Fruit fly (Drosophila melanogaster) S2 (cell line): Measurements from ENCODE around the gene sqd.

Experiments
- CG8478 ChIP-seq: fragments of >200 bp; optimal IDR thresholded peaks from 2 replicates; lab custom pipeline; 2018
- CTCF ChIP-seq, 2 experiments: fragments of >200 bp; optimal IDR thresholded peaks; 2 replicates each; lab custom pipeline; 2018

sqd gene

DNA sequence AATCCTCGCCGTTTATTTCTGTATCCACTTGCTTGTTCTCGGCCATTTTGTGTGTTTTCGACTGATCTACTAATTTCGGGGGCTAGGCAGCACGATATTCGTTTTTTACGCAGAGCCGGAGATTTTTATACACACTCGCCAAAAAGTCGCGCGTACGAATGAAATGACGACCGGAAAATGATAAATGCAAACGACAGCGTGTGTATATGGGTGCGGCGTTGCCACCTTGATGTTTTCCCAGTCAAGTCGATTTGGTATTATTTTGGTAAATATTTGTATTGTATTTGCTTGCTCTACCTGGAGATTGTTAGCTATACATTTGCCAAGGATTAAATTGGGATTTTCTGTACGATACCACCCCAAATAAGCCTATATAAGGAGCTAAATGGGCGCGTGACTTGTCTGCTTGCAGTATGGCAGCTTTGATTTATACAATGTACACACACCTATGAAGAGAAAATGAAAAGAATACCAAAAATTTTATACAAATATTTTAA is at the start of gene sqd:
Gene sqd, minus strand, starts transcription at position 431 of the 497 bp plus-strand sequence.
- no peak for TF ChIP-seq CTCF (optimal IDR thresholded peaks at IDR 0.05; lab: Kevin White, UChicago)
- no peak for TF ChIP-seq CG8478

DNA sequence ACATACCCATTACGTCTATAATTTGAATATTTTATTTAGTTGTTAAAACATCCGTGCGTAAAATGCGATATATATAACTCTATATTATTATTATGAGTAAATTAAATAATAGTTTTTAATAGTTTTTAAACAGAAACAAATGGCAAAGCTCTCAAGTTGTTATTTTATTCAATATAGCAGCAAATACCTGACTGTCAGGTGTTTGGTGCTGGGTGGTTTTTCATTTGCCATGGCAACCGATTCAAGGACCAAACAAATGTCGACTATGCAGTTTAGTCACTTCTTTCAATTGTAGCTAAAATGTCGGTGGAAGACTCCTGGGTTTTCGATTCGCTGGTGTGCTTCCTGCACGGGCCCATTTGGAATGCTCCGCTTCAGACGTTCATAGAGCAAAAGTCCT is 47.6 kb upstream of the sqd start, which contains the start of gene CG14367:
Gene CG14367, plus strand, starts transcription at position 301 of the 400 bp plus-strand sequence.
- TF ChIP-seq CTCF (optimal IDR thresholded peaks at IDR 0.05; lab: Kevin White, UChicago) (no peak), CG8478 (no peak)

DNA sequence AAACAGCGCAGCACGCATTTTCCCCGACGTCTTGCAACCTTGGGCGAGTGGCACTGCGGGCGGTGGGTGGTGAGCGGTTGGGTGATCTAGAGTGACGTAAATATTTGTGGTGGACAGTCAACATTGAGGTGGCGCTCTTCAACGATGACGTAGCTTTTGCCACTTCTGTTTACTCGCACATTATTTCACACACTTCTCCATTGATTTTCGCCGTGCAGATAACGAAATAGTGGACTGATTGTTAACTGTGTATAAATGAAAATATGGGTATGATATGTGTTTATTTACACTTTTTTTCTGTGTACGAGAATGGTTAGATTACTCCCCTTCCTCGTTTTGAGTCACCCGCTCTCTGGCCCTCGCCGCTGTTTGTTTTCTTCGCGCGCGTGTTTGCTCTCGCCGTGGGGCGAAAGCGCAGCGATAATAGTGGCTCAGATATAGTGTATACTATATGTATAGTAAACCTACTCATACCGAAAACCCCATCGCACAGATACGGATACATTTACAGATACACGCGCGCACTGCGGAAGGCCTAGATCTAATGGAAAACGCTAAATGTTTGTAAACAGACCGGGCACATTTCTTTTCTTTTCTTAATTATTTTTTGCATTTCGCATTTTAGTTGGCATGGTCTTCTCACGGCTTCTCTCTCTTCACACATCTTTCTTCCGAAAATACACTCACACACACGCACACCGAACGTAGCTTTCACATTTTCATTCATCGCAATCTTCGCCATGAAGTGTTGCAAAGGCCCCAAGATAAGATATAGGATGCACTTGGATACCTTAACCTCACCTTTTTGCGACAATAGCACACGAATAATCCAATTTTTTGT is 40.5 kb upstream of the sqd start, which contains the start of gene omd:
Gene omd, minus strand, starts transcription at position 840 of the 841 bp plus-strand sequence.
- TF ChIP-seq CTCF (optimal IDR thresholded peaks at IDR 0.05; lab: Kevin White, UChicago) = no peak
- no peak for TF ChIP-seq CG8478

DNA sequence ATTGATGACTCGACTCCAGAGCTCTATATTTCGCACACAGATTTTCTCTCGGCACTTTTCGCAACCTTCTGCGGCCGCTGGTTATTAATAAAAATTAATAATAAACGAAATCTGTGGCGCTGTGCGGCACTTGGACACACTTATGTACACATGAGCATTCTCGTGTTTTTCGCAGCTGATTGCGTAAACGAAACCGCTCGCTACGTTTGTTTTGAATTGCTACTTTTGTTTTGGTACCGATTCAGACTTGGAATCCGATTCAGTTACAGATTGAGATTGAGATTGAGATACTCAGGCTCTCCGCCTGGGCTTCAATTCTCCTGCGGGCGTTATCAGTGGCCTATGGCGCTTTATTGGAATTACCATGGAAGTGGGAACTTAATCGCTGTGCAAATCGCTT is 39.9 kb upstream of the sqd start:
- no peak for TF ChIP-seq CG8478
- TF ChIP-seq CTCF (optimal IDR thresholded peaks at IDR 0.05; lab: Kevin White, UChicago) = no peak

DNA sequence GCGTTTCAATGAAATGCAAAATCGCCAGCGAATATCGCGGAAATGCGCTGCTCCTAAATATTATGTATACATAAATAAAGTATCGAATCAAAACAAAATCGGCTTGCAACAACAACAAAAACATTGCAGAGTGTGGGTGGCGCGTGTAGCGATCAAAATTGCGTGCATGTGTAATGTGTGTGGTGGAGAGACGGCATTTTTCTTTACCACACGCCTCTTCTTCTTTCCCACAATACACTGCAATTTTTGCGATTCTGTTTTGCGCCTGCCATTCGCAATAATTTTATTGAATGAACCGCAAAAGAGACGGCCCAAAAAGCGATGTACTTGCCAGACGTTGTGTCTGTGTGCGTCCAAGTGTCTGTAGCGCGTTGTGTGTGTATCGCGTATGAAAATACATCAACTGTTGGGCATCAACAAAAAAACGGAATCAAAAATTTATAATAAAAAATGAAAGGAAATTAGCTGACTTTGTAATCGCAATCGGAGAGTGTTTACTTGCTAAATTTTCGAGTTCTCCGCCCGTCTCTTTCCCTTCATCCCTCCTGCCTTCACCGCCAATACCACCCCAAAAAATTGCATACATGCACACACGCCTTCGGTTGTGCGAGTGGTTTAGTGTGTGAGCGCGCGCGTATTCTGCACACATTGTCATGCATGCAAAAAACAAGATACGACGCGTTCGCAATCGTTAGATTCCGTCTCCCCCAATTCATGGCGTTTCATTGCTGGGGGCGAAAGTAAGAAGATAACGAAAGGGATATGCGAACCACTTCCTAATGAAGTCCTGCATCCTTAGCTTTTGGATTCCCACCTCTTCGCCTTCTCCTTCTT is 38.7 kb upstream of the sqd start:
- TF ChIP-seq CG8478 = no peak
- no peak for TF ChIP-seq CTCF (optimal IDR thresholded peaks at IDR 0.05; lab: Kevin White, UChicago)

DNA sequence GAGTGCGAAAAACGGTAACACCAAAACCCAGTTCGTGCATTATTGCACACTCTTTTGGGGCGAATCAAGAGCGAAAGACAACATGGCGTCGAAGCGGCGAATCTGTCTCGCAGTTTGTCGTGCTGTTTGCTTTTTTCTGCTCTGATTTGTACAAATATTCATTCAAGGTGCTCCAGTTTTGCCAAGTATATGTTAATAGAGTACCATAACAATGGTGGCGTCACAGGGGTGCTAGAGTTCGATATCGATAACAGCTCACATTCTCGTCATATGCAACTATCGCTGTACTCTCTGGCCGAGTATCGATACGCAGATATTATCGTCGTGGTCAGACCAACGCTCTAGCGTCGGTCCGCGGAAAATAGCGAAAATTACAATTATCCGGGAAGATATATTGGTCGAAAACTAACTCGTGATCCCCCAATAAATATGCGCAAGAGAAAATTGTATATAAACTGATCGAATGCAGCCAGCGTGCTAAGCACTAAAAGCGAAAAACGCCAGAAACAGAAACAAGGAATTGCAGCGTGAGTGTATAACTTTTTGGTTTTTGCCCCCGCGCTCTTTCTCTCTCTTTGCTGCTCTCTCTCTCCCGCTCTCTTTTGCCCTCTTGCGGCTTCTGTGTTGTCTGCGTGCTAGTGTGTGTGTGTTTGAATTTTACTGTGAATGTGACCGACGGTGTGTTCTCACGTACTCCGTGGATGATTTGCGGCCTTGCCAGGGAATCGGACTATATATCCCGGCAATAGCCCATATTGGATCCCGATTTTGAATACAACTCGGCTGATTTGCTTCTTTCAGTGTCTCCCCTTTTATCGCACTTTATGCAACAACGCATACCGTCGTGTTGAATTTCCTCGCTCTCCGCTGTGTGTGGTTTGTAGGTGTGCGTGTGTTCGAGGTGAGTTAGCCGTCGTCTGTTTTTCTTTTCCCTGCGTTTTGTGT is 37.8 kb upstream of the sqd start, which contains the start of gene flfl:
Gene flfl, plus strand, starts transcription at position 298 of the 945 bp plus-strand sequence.
- TF ChIP-seq CTCF (optimal IDR thresholded peaks at IDR 0.05; lab: Kevin White, UChicago) (peak in 1 of 2 experiments; percentile 10), CG8478 (no peak)

DNA sequence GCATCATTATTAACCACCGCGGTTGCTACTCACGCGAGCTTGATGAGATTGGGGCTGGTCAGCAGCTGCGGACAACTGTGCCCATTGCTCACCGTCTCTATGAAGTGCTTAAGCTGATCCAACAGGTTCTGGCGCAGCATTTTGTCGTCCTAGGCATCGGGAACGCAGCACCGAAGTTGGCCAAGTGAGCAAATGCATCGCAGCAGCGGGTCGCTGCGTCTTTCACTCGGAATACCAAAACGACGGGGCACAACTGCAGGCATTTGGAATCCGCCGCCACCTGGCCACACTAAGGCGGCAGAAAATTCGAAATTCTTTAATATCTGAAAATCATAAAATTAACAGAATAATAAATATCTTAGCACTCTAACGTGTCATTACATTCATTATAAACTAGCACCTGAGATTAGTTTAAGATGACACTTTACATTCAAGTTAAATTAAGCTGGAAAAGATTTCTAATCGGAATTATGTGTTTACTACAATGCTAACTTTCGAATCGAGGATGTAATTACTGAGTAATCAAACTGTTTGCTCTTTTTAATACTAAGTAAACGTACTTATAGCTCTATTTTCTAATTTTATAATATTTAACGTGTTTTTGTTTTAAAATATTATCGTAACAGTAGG is 37.0 kb upstream of the sqd start:
- TF ChIP-seq CG8478 (no peak), CTCF (optimal IDR thresholded peaks at IDR 0.05; lab: Kevin White, UChicago) (no peak)

DNA sequence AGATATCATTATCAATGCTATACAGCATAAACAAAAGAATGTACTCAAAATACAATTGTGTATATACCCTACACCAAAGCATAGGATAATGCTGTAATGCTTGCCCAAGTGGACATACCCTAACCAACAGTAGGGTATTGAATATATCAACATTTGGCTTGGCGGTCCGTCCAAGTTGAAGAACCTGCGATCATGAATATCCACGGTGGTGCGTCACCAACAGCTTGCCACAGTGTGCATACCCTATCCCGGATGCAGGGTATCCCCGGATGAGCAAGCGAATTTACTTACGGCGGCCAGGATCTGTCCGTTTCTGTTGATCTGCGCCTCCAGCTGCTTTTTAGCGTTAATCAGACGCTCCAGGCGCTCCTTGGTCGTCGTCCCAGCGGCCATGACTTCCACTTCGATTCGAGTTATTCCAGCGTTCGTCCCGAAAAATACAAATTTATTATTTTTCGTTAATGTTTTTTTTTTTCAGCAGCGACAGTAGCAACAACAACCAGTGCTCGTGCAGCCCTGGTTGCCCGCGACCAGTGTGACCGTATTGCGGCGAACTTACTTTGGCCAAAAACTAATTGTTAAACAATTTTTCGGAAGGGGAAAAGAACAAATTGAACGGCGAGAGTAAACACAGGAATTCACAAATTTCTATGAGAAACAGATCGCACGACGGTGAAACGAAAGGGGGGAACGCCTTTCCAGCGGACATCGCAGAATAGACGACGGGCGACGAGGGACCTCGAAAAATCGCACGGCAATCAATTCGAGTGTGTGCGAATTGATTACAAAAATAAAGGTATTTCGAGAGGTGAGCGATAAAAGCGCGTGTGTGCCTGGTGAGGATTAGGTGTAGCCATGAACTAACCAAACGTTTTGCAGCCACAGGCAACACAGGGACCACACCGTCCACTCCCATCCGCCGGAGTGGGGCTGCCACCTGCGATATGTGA is 30.3 kb upstream of the sqd start, which contains the start of the genes Lkb1 and CG9588:
Gene Lkb1, plus strand, starts transcription at position 413 of the 950 bp plus-strand sequence.
Gene CG9588, minus strand, starts transcription at position 545 of the 950 bp plus-strand sequence.
- TF ChIP-seq CTCF (optimal IDR thresholded peaks at IDR 0.05; lab: Kevin White, UChicago) = peak; percentile 17 to 31
- TF ChIP-seq CG8478 = no peak

DNA sequence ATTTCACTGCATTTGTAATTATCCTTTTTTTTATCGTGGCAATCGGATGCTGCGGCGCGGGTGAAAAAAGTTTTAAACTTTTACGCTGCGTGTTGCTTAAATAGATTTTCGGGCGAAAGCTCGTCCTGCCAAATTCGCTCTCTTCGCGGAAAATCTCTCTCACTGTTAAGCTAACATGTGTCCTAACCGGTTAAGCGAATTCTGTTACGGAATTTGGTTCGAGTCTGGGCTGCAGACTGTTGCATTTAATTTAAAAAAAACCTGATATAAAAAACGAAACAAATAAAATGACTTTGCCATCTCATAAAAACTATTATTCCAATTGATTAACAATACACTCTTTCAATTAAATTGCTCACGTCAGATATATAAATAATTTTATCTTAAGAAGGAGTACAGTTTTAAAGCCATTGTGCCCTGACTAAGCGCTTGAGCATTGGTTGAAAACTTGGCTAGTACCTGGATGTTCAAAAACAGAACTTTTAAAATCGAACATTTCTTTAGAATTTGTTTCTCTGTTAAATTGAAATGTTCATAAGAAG is 28.5 kb upstream of the sqd start, which contains the start of gene Task6:
Gene Task6, minus strand, starts transcription at position 51 of the 542 bp plus-strand sequence.
- TF ChIP-seq CG8478 = no peak
- peak in 1 of 2 experiments; percentile 42 for TF ChIP-seq CTCF (optimal IDR thresholded peaks at IDR 0.05; lab: Kevin White, UChicago)

DNA sequence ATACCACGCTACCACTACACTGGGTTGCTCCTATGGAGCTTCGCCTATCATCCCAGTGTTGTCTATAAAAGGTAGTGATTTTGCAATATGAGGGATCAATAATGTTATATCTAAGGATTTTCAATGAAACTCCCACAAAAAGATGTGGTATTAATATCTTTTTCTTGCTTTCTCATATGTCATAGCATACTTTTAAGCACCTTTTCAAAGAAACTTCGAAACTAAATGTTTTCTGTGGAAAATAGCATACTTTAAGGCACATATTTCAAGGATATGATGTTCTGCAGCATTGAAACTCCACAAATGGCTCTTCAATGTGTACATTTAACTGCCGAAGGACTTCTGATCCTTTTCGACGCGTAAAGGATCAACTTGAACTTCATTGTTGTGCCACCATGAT is 26.8 kb upstream of the sqd start:
- TF ChIP-seq CTCF (optimal IDR thresholded peaks at IDR 0.05; lab: Kevin White, UChicago) = no peak
- TF ChIP-seq CG8478 = no peak

DNA sequence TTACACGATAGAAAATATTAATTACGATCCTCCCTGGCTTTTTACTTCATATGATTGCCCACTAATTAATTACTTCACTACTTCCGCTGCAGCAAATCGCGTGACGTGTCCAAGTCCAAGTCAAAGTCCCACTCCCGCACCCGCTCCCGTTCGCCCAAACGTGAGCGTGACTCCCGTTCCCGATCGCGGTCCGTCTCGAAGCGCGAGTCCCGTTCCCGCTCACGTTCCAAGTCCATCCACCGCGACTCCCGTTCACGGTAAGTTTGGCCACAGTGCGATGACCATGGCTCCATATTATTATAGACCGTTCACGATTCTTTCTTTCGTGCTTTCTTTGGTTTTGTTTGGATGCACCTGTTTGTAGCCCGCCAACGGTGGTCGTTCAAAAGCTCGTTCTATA is 19.9 kb upstream of the sqd start:
- TF ChIP-seq CG8478 = no peak
- no peak for TF ChIP-seq CTCF (optimal IDR thresholded peaks at IDR 0.05; lab: Kevin White, UChicago)

DNA sequence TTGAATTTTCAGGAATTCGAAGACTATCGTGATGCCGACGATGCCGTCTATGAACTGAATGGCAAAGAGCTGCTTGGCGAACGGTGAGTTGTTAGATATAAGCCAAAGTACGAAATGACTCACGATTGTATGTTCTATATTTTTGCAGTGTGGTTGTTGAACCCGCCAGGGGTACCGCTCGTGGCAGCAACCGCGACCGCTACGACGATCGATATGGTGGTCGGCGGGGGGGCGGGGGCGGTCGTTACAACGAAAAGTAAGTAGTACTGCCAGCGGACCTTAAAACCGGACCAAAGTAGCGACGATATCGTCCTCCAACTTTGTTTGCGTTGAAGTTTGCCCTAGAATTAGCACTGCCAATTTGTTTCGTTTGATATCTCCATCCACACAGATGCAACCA is 16.0 kb upstream of the sqd start:
- TF ChIP-seq CTCF (optimal IDR thresholded peaks at IDR 0.05; lab: Kevin White, UChicago) (no peak), CG8478 (no peak)
